Fruit fly (Drosophila melanogaster): ENCODE measurements around the gene CG5246.

DNA sequence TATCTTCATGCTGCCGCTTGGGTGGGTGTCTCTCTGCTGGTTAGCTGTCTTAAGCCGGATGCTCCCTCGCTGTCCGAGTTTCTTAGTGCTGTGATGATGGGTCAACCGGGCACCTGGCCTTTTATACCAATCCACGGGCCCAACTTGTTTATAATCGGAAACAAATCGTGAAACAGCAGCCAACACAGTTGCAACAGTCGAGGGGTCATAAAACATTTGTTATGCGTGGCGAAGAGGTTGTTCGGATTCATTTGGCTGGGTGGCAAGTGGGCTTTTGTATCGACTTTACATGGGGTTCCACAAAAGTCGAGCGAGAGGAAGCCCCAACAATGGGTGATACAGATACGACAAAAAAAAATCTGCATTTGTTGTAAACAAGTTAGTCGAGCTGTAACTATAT, 6.4 kb downstream of the CG5246 start, which contains the start of gene TwdlW:
- TF ChIP-seq Dll (optimal IDR thresholded peaks at IDR 0.05) (no peak), usp (GFP tag; optimal IDR thresholded peaks at IDR 0.05) (no peak), CG8478 (optimal IDR thresholded peaks at IDR 0.05) (no peak), psq (optimal IDR thresholded peaks at IDR 0.05) (no peak), EcR (GFP tag; optimal IDR thresholded peaks at IDR 0.05) (no peak), pan (optimal IDR thresholded peaks at IDR 0.05) (no peak)
